Fruit fly (Drosophila melanogaster) whole organism, embryonic: Measurements from ENCODE around the gene Trmt6.

Source experiments
- Adf1 ChIP-seq: fragments of 200-800 bp; sonication (Bioruptor generic); IDR thresholded peaks from 2 replicates; pipeline ENCODE4 v1.3.6; 2022; ENCODE audit warnings: missing biosample characterization, missing genetic modification characterization
- C15 ChIP-seq: fragments of 200-800 bp; sonication (Bioruptor generic); IDR thresholded peaks from 3 replicates; pipeline ENCODE4 v1.3.6; 2022; ENCODE audit warnings: missing biosample characterization, missing genetic modification characterization
- CG10147 ChIP-seq: fragments of 200-800 bp; sonication (Bioruptor generic); optimal IDR thresholded peaks from 2 replicates; lab custom pipeline; 2019; ENCODE audit warnings: missing biosample characterization, mild to moderate bottlenecking, missing genetic modification characterization, moderate library complexity
- CG10654 ChIP-seq: fragments of 200-800 bp; sonication (Bioruptor generic); optimal IDR thresholded peaks from 2 replicates; lab custom pipeline; 2016; ENCODE audit warnings: missing biosample characterization, missing genetic modification characterization
- CG11723 ChIP-seq: fragments of 200-800 bp; sonication (Bioruptor generic); optimal IDR thresholded peaks from 2 replicates; lab custom pipeline; 2017; ENCODE audit warnings: missing biosample characterization, mild to moderate bottlenecking, missing genetic modification characterization
- CG1233 ChIP-seq: fragments of 200-800 bp; sonication (Bioruptor generic); optimal IDR thresholded peaks from 4 replicates; lab custom pipeline; 2018; ENCODE audit warnings: missing biosample characterization, mild to moderate bottlenecking, missing genetic modification characterization
- CG13123 ChIP-seq: fragments of 200-800 bp; sonication (Bioruptor generic); optimal IDR thresholded peaks from 2 replicates; lab custom pipeline; 2016; ENCODE audit warnings: missing biosample characterization, missing genetic modification characterization
- CG1529 ChIP-seq: fragments of 200-800 bp; sonication (Bioruptor generic); optimal IDR thresholded peaks from 3 replicates; lab custom pipeline; 2018; ENCODE audit warnings: missing biosample characterization, missing genetic modification characterization
- CG16863 ChIP-seq: fragments of 200-800 bp; sonication (Bioruptor generic); optimal IDR thresholded peaks from 3 replicates; lab custom pipeline; 2016; ENCODE audit warnings: missing biosample characterization, missing genetic modification characterization
- CG17912 ChIP-seq: fragments of 200-800 bp; sonication (Bioruptor generic); optimal IDR thresholded peaks from 2 replicates; lab custom pipeline; 2018; ENCODE audit warnings: missing biosample characterization, mild to moderate bottlenecking, missing genetic modification characterization
- CG2116 ChIP-seq: fragments of 200-800 bp; sonication (Bioruptor generic); optimal IDR thresholded peaks from 3 replicates; lab custom pipeline; 2018; ENCODE audit warnings: missing biosample characterization, mild to moderate bottlenecking, missing genetic modification characterization
- CG2678 ChIP-seq: fragments of 200-800 bp; sonication (Bioruptor generic); optimal IDR thresholded peaks from 3 replicates; lab custom pipeline; 2019; ENCODE audit warnings: missing biosample characterization, mild to moderate bottlenecking, missing genetic modification characterization, moderate library complexity
- CG30431 ChIP-seq: fragments of 200-800 bp; sonication (Bioruptor generic); optimal IDR thresholded peaks from 2 replicates; lab custom pipeline; 2017; ENCODE audit warnings: missing biosample characterization, missing genetic modification characterization
- CG4424 ChIP-seq: fragments of 200-800 bp; sonication (Bioruptor generic); optimal IDR thresholded peaks from 3 replicates; lab custom pipeline; 2016; ENCODE audit warnings: missing biosample characterization, missing genetic modification characterization
- CG6683 ChIP-seq: fragments of 200-800 bp; sonication (Bioruptor generic); optimal IDR thresholded peaks from 2 replicates; lab custom pipeline; 2017; ENCODE audit warnings: missing biosample characterization, mild to moderate bottlenecking, missing genetic modification characterization, missing genetic modification reagents
- CG6813 ChIP-seq: fragments of 200-800 bp; sonication (Bioruptor generic); optimal IDR thresholded peaks from 2 replicates; lab custom pipeline; 2017; ENCODE audit warnings: missing biosample characterization, missing genetic modification characterization, mild to moderate bottlenecking, moderate library complexity, missing genetic modification reagents
- CG7556 ChIP-seq: fragments of 200-800 bp; sonication (Bioruptor generic); optimal IDR thresholded peaks from 2 replicates; lab custom pipeline; 2017; ENCODE audit warnings: missing biosample characterization, mild to moderate bottlenecking, missing genetic modification characterization
- CG8281 ChIP-seq: fragments of 200-800 bp; sonication (Bioruptor generic); optimal IDR thresholded peaks from 2 replicates; lab custom pipeline; 2018; ENCODE audit warnings: missing biosample characterization, mild to moderate bottlenecking, missing genetic modification characterization, moderate library complexity
- CG8359 ChIP-seq: fragments of 200-800 bp; sonication (Bioruptor generic); optimal IDR thresholded peaks from 2 replicates; lab custom pipeline; 2017; ENCODE audit warnings: missing biosample characterization, mild to moderate bottlenecking, missing genetic modification characterization, borderline replicate concordance
- CG9609 ChIP-seq: fragments of 200-800 bp; sonication (Bioruptor generic); optimal IDR thresholded peaks from 3 replicates; lab custom pipeline; 2016; ENCODE audit warnings: missing biosample characterization, missing genetic modification characterization
- Dref ChIP-seq: fragments of 200-800 bp; sonication (Bioruptor generic); IDR thresholded peaks from 2 replicates; pipeline ENCODE4 v1.3.6; 2022; ENCODE audit warnings: missing biosample characterization, missing genetic modification characterization
- E2f1 ChIP-seq: fragments of 200-800 bp; sonication (Bioruptor generic); IDR thresholded peaks from 2 replicates; pipeline ENCODE4 v1.3.6; 2022; ENCODE audit warnings: missing biosample characterization, missing genetic modification characterization
- ERR ChIP-seq: fragments of 200-800 bp; sonication (Bioruptor generic); optimal IDR thresholded peaks from 2 replicates; lab custom pipeline; 2016; ENCODE audit warnings: missing biosample characterization, missing genetic modification characterization
- Hand ChIP-seq: fragments of 200-800 bp; sonication (Bioruptor generic); optimal IDR thresholded peaks from 2 replicates; lab custom pipeline; 2017; ENCODE audit warnings: mild to moderate bottlenecking, missing biosample characterization, missing genetic modification reagents, missing genetic modification characterization
- Hsf ChIP-seq: fragments of 200-800 bp; sonication (Bioruptor generic); optimal IDR thresholded peaks from 3 replicates; lab custom pipeline; 2016; ENCODE audit warnings: missing biosample characterization, missing genetic modification characterization
- MBD-R2 ChIP-seq: fragments of 200-800 bp; sonication (Bioruptor generic); IDR thresholded peaks from 2 replicates; pipeline ENCODE4 v1.3.6; 2022; ENCODE audit warnings: missing biosample characterization, missing genetic modification characterization
- MTF-1 ChIP-seq: fragments of 200-800 bp; sonication (Bioruptor generic); optimal IDR thresholded peaks from 2 replicates; lab custom pipeline; 2018; ENCODE audit warnings: missing biosample characterization, mild to moderate bottlenecking, missing genetic modification characterization, borderline replicate concordance
- Mes4 ChIP-seq: fragments of 200-800 bp; sonication (Bioruptor generic); optimal IDR thresholded peaks from 2 replicates; lab custom pipeline; 2016; ENCODE audit warnings: missing biosample characterization, missing genetic modification characterization
- Myb ChIP-seq: fragments of 200-800 bp; sonication (Bioruptor generic); optimal IDR thresholded peaks from 2 replicates; lab custom pipeline; 2016; ENCODE audit warnings: missing biosample characterization, missing genetic modification characterization
- NC2β ChIP-seq: fragments of 200-800 bp; sonication (Bioruptor generic); optimal IDR thresholded peaks from 2 replicates; lab custom pipeline; 2016; ENCODE audit warnings: missing biosample characterization, missing genetic modification characterization
- Scr ChIP-seq: fragments of 200-800 bp; sonication (Bioruptor generic); IDR thresholded peaks from 2 replicates; pipeline ENCODE4 v1.3.6; 2022; ENCODE audit warnings: missing biosample characterization, missing genetic modification characterization; ENCODE audit not compliant: partially characterized antibody
- ash1 ChIP-seq: fragments of 200-800 bp; sonication (Bioruptor generic); optimal IDR thresholded peaks from 2 replicates; lab custom pipeline; 2018; ENCODE audit warnings: missing biosample characterization, mild to moderate bottlenecking, missing genetic modification characterization
- cg ChIP-seq: fragments of 200-800 bp; sonication (Bioruptor generic); optimal IDR thresholded peaks from 3 replicates; lab custom pipeline; 2019; ENCODE audit warnings: missing biosample characterization, mild to moderate bottlenecking, missing genetic modification characterization, moderate library complexity
- chif ChIP-seq, 2 experiments: fragments of 200-800 bp; sonication (Bioruptor generic); optimal IDR thresholded peaks; 3 replicates each; lab custom pipeline; 2016; ENCODE audit warnings: missing biosample characterization in 2 of 2, missing genetic modification characterization in 2 of 2
- chinmo ChIP-seq: fragments of 200-800 bp; sonication (Bioruptor generic); IDR thresholded peaks from 4 replicates; pipeline ENCODE4 v1.3.6; 2022; ENCODE audit warnings: missing biosample characterization, missing genetic modification characterization; ENCODE audit not compliant: partially characterized antibody
- da ChIP-seq: fragments of 200-800 bp; sonication (Bioruptor generic); optimal IDR thresholded peaks from 2 replicates; lab custom pipeline; 2016; ENCODE audit warnings: missing biosample characterization, missing genetic modification characterization
- dm ChIP-seq: fragments of 200-800 bp; sonication (Bioruptor generic); optimal IDR thresholded peaks from 3 replicates; lab custom pipeline; 2016; ENCODE audit warnings: missing biosample characterization, missing genetic modification characterization
- dmrt11E ChIP-seq: fragments of 200-800 bp; sonication (Bioruptor generic); optimal IDR thresholded peaks from 3 replicates; lab custom pipeline; 2018; ENCODE audit warnings: missing biosample characterization, mild to moderate bottlenecking, missing genetic modification characterization, moderate library complexity
- en ChIP-seq: fragments of 200-800 bp; sonication (Bioruptor generic); optimal IDR thresholded peaks from 2 replicates; lab custom pipeline; 2016; ENCODE audit warnings: missing biosample characterization, missing genetic modification characterization
- fru ChIP-seq: fragments of >200 bp; optimal IDR thresholded peaks from 2 replicates; lab custom pipeline; 2017
- kay ChIP-seq: fragments of 200-800 bp; sonication (Bioruptor generic); optimal IDR thresholded peaks from 2 replicates; lab custom pipeline; 2016; ENCODE audit warnings: missing biosample characterization, missing genetic modification characterization
- lab ChIP-seq: fragments of 200-800 bp; sonication (Bioruptor generic); optimal IDR thresholded peaks from 3 replicates; lab custom pipeline; 2017; ENCODE audit warnings: missing biosample characterization, missing genetic modification characterization, mild to moderate bottlenecking, moderate library complexity, missing genetic modification reagents
- p53 ChIP-seq: fragments of 200-800 bp; sonication (Bioruptor generic); optimal IDR thresholded peaks from 2 replicates; lab custom pipeline; 2016; ENCODE audit warnings: missing biosample characterization, missing genetic modification characterization
- pan ChIP-seq, 4 experiments: fragments of >200 bp in 3 of 4; fragments of 200-800 bp in 1 of 4; sonication (Bioruptor generic) in 1 of 4; optimal IDR thresholded peaks in 3 of 4; IDR thresholded peaks in 1 of 4; 2 replicates each; pipeline versions ENCODE4 v1.3.6 to Lab custom; 2017 to 2022; ENCODE audit warnings: missing biosample characterization in 2 of 4, missing genetic modification characterization in 2 of 4, mixed read lengths in 1 of 4
- repo ChIP-seq: fragments of 200-800 bp; sonication (Bioruptor generic); optimal IDR thresholded peaks from 2 replicates; lab custom pipeline; 2016; ENCODE audit warnings: missing biosample characterization, missing genetic modification characterization
- salm ChIP-seq: fragments of 200-800 bp; sonication (Bioruptor generic); optimal IDR thresholded peaks from 2 replicates; lab custom pipeline; 2018; ENCODE audit warnings: missing biosample characterization, mild to moderate bottlenecking, missing genetic modification characterization
- so ChIP-seq: fragments of 200-800 bp; sonication (Bioruptor generic); IDR thresholded peaks from 3 replicates; pipeline ENCODE4 v1.3.6; 2022; ENCODE audit warnings: missing biosample characterization, missing genetic modification characterization
- stwl ChIP-seq: fragments of 200-800 bp; sonication (Bioruptor generic); optimal IDR thresholded peaks from 3 replicates; lab custom pipeline; 2018; ENCODE audit warnings: missing biosample characterization, mild to moderate bottlenecking, missing genetic modification characterization, moderate library complexity

Gene Trmt6

dm6 chr2L:6610683-6611373 is 48.7 kb upstream of the Trmt6 start, which contains the start of gene CG11050 (continued):
- TF ChIP-seq CG17912 (GFP tag; lab: Kevin White, UChicago) (peak; percentile 57), CG13123 (GFP tag; lab: Kevin White, UChicago) (peak; percentile 65), CG8281 (tag; lab: Kevin White, UChicago) (no peak), CG10147 (GFP tag; lab: Kevin White, UChicago) (peak; percentile 67), Adf1 (GFP tag; lab: Robert Waterston, UW) (peak; percentile 54; the same call in 1 of the 2 replicates), salm (tag; lab: Kevin White, UChicago) (peak; percentile 15), kay (GFP tag; lab: Kevin White, UChicago) (peak; percentile 100), da (GFP tag; lab: Kevin White, UChicago) (peak; percentile 67), CG2116 (GFP tag; lab: Kevin White, UChicago) (peak; percentile 61), en (GFP tag; lab: Kevin White, UChicago) (peak; percentile 81), Scr (GFP tag; lab: Robert Waterston, UW) (peak; percentile 24), pan (optimal IDR thresholded peaks at IDR 0.05; lab: Kevin White, UChicago) (no peak), pan (GFP tag; optimal IDR thresholded peaks at IDR 0.05 in 1 of 2, IDR thresholded peaks at IDR 0.05 in 1 of 2) (peak in 1 of 2 experiments; percentile 83), C15 (GFP tag; lab: Robert Waterston, UW) (peak; percentile 71; the same call in 2 of the 3 replicates), CG2678 (tag; lab: Kevin White, UChicago) (peak; percentile 69), CG1529 (GFP tag; lab: Kevin White, UChicago) (peak; percentile 44), CG11723 (peak; percentile 25), CG16863 (GFP tag; lab: Kevin White, UChicago) (peak; percentile 73), Dref (GFP tag; lab: Robert Waterston, UW) (peak; percentile 48), MBD-R2 (peak; percentile 91), p53 (GFP tag; lab: Kevin White, UChicago) (peak; percentile 91), MTF-1 (GFP tag; lab: Kevin White, UChicago) (peak; percentile 42), NC2β (GFP tag; lab: Kevin White, UChicago) (peak; percentile 86), E2f1 (GFP tag; lab: Robert Waterston, UW) (peak; percentile 60), CG7556 (peak; percentile 64), CG1233 (GFP tag; lab: Kevin White, UChicago) (peak; percentile 23), Hand (GFP tag; lab: Kevin White, UChicago) (peak; percentile 64), Mes4 (GFP tag; lab: Kevin White, UChicago) (peak; percentile 69), ash1 (GFP tag; lab: Kevin White, UChicago) (peak; percentile 60), dm (peak; percentile 75), CG6813 (GFP tag; lab: Kevin White, UChicago) (peak; percentile 67), CG30431 (GFP tag; lab: Kevin White, UChicago) (peak; percentile 21), dmrt11E (tag; lab: Kevin White, UChicago) (peak; percentile 35), chinmo (peak; percentile 73; the same call in 1 of the 4 replicates), cg (peak; percentile 69), Hsf (GFP tag; lab: Kevin White, UChicago) (peak; percentile 82), chif (GFP tag; optimal IDR thresholded peaks at IDR 0.05; lab: Kevin White, UChicago) (peak; percentile 62 to 86), Myb (peak; percentile 89), CG9609 (GFP tag; lab: Kevin White, UChicago) (peak; percentile 84), CG4424 (GFP tag; lab: Kevin White, UChicago) (peak; percentile 80), so (peak; percentile 61; the same call in 1 of the 3 replicates), lab (GFP tag; lab: Kevin White, UChicago) (peak; percentile 88), fru (lab: Kevin White, UChicago) (no peak), CG8359 (no peak), stwl (tag; lab: Kevin White, UChicago) (peak; percentile 96), repo (GFP tag; lab: Kevin White, UChicago) (peak; percentile 70), CG6683 (peak; percentile 16), ERR (peak; percentile 89), CG10654 (GFP tag; lab: Kevin White, UChicago) (peak; percentile 78)
